In genomic region chrX:16523827-16524226, ce11 we compare ENCODE assay signal across 3 worm cellular contexts.
A peak's percentile ranks its signal among the peaks of the same experiment; 100 is the strongest.
TF ChIP-seq lines count a peak whose summit lies in the region.
"Not testable (repeated sequence)": the region's sequence is repeated elsewhere in the genome, so short reads cannot be mapped to it uniquely, and the experiment has no call there.

No protein-coding gene starts in this region.

TF ChIP-seq in whole organism, L1 larva, 84 proteins besides CTCF, POLR2A, EP300 and RAD21:
- TF ChIP-seq nhr-71 (tag; optimal IDR thresholded peaks at IDR 0.05; lab: Kevin White, UChicago): peak; percentile 49

TF ChIP-seq in whole organism, L4 larva, 104 proteins besides CTCF, POLR2A, EP300 and RAD21:
- peak; percentile 15; the same call in 1 of the 2 replicates for TF ChIP-seq pha-4 (GFP tag; IDR thresholded peaks at IDR 0.05; lab: Robert Waterston, UW)
- TF ChIP-seq pha-4 (tag; optimal IDR thresholded peaks at IDR 0.05; lab: Kevin White, UChicago): not testable (repeated sequence)

TF ChIP-seq in whole organism, young adult, 124 proteins besides CTCF, POLR2A, EP300 and RAD21:
- TF ChIP-seq dox-1 (GFP tag; IDR thresholded peaks at IDR 0.05; lab: Robert Waterston, UW): 0 out of 2 replicates have a peak, but pooled peaks have one; percentile 13
- peak; percentile 71 for TF ChIP-seq D2030.7 (GFP tag; IDR thresholded peaks at IDR 0.05; lab: Robert Waterston, UW)
- TF ChIP-seq tbp1 (GFP tag; optimal IDR thresholded peaks at IDR 0.05; lab: Kevin White, UChicago): peak; percentile 73
- peak; percentile 41 for TF ChIP-seq B0261.1 (tag; optimal IDR thresholded peaks at IDR 0.05; lab: Kevin White, UChicago)
- peak; percentile 50 for TF ChIP-seq rpc-1 (optimal IDR thresholded peaks at IDR 0.05; lab: Kevin White, UChicago)
- peak; percentile 67 for TF ChIP-seq rpc-1 (tag; optimal IDR thresholded peaks at IDR 0.05; lab: Kevin White, UChicago)
- not testable (repeated sequence) for TF ChIP-seq snpc-4 (GFP tag; optimal IDR thresholded peaks at IDR 0.05; lab: Kevin White, UChicago)
- TF ChIP-seq snpc-4 (tag; optimal IDR thresholded peaks at IDR 0.05; lab: Kevin White, UChicago): peak in 1 of 4 experiments; percentile 27
- TF ChIP-seq pbrm-1 (GFP tag; IDR thresholded peaks at IDR 0.05; lab: Robert Waterston, UW): 0 out of 2 replicates have a peak, but pooled peaks have one; percentile 19
